Worm (Caenorhabditis elegans) whole organism, L4 larva: ENCODE measurements around the gene pes-4.
A peak's percentile ranks its signal among the peaks of the same experiment; 100 is the strongest.

Experiments used
- F26F4.8 ChIP-seq: fragments of 200-800 bp; sonication (Bioruptor generic); conservative IDR thresholded peaks from 2 replicates; pipeline ENCODE4 v1.3.6; 2022; ENCODE audit warnings: missing genetic modification characterization, missing compliant biosample characterization
- R02D3.7 ChIP-seq: fragments of 150-350 bp; sonication (generic microtip); optimal IDR thresholded peaks from 3 replicates; lab custom pipeline; 2014; ENCODE audit warnings: missing biosample characterization, missing genetic modification characterization
- T26A8.4 ChIP-seq: fragments of 200-800 bp; sonication (Bioruptor generic); IDR thresholded peaks from 2 replicates; pipeline ENCODE4 v1.3.6; 2022; ENCODE audit warnings: missing genetic modification characterization, missing compliant biosample characterization
- Y105C5A.15 ChIP-seq: fragments of 200-800 bp; sonication (Bioruptor generic); IDR thresholded peaks from 2 replicates; pipeline ENCODE4 v1.3.6; 2022; ENCODE audit warnings: missing genetic modification characterization, missing compliant biosample characterization
- aha-1 ChIP-seq: fragments of 150-350 bp; peaks from one replicate; lab custom pipeline; 2014; ENCODE audit warnings: missing biosample characterization, missing genetic modification characterization
- ceh-28 ChIP-seq: fragments of 150-350 bp; optimal IDR thresholded peaks from 2 replicates; lab custom pipeline; 2014; ENCODE audit warnings: missing biosample characterization, missing genetic modification reagents, missing genetic modification characterization
- ceh-82 ChIP-seq: sonication (generic microtip); optimal IDR thresholded peaks from 2 replicates; lab custom pipeline; 2017; ENCODE audit warnings: missing biosample characterization, missing genetic modification characterization
- ces-1 ChIP-seq: fragments of 150-350 bp; sonication (generic microtip); optimal IDR thresholded peaks from 4 replicates; lab custom pipeline; 2014; ENCODE audit warnings: missing biosample characterization, missing genetic modification reagents, missing genetic modification characterization
- daf-8 ChIP-seq: fragments of 200-800 bp; sonication (Bioruptor generic); IDR thresholded peaks from 2 replicates; pipeline ENCODE4 v1.3.6; 2022; ENCODE audit warnings: missing genetic modification characterization, missing compliant biosample characterization
- dmd-6 ChIP-seq: fragments of 200-800 bp; sonication (Bioruptor generic); IDR thresholded peaks from 2 replicates; pipeline ENCODE4 v1.3.6; 2022; ENCODE audit warnings: missing genetic modification reagents, missing genetic modification characterization, missing compliant biosample characterization
- dmd-9 ChIP-seq: fragments of 200-800 bp; sonication (Bioruptor generic); IDR thresholded peaks from 2 replicates; pipeline ENCODE4 v1.3.6; 2022; ENCODE audit warnings: missing genetic modification reagents, missing genetic modification characterization, missing compliant biosample characterization
- dve-1 ChIP-seq: sonication (generic microtip); optimal IDR thresholded peaks from 2 replicates; lab custom pipeline; 2017; ENCODE audit warnings: antibody characterized with exemption, mild to moderate bottlenecking, missing genetic modification characterization, missing compliant biosample characterization; ENCODE audit not compliant: insufficient read depth
- gei-8 ChIP-seq: fragments of 200-800 bp; sonication (Bioruptor generic); optimal IDR thresholded peaks from 2 replicates; lab custom pipeline; 2018; ENCODE audit warnings: mild to moderate bottlenecking, missing genetic modification characterization, missing compliant biosample characterization
- hmg-1.1 ChIP-seq: fragments of 200-800 bp; sonication (Bioruptor generic); IDR thresholded peaks from 2 replicates; pipeline ENCODE4 v1.3.6; 2022; ENCODE audit warnings: missing genetic modification reagents, missing genetic modification characterization, missing compliant biosample characterization
- lin-13 ChIP-seq: fragments of 150-350 bp; optimal IDR thresholded peaks from 2 replicates; lab custom pipeline; 2014; ENCODE audit warnings: missing biosample characterization, missing genetic modification reagents, missing genetic modification characterization
- mdt-29 ChIP-seq: fragments of 200-800 bp; sonication (Bioruptor generic); IDR thresholded peaks from 2 replicates; pipeline ENCODE4 v1.3.6; 2022; ENCODE audit warnings: missing genetic modification reagents, missing genetic modification characterization, missing compliant biosample characterization
- mxl-2 ChIP-seq: fragments of 200-800 bp; sonication (Bioruptor generic); conservative IDR thresholded peaks from 2 replicates; pipeline ENCODE4 v1.3.6; 2022; ENCODE audit warnings: missing genetic modification reagents, missing genetic modification characterization, missing compliant biosample characterization
- mxl-3 ChIP-seq: fragments of 200-800 bp; sonication (Bioruptor generic); optimal IDR thresholded peaks from 2 replicates; lab custom pipeline; 2018; ENCODE audit warnings: mild to moderate bottlenecking, missing genetic modification characterization, missing compliant biosample characterization
- nhr-11 ChIP-seq: fragments of 150-350 bp; optimal IDR thresholded peaks from 2 replicates; lab custom pipeline; 2014; ENCODE audit warnings: missing biosample characterization, missing genetic modification characterization
- nhr-48 ChIP-seq: sonication (generic microtip); optimal IDR thresholded peaks from 2 replicates; lab custom pipeline; 2016; ENCODE audit warnings: mild to moderate bottlenecking, missing genetic modification characterization, missing compliant biosample characterization
- nhr-6 ChIP-seq: fragments of 150-350 bp; optimal IDR thresholded peaks from 2 replicates; lab custom pipeline; 2014; ENCODE audit warnings: missing biosample characterization, missing genetic modification characterization
- php-3 ChIP-seq: fragments of 200-800 bp; sonication (Bioruptor generic); IDR thresholded peaks from 2 replicates; pipeline ENCODE4 v1.3.6; 2022; ENCODE audit warnings: missing genetic modification reagents, missing genetic modification characterization, missing compliant biosample characterization
- rbr-2 ChIP-seq: sonication (generic microtip); optimal IDR thresholded peaks from 2 replicates; lab custom pipeline; 2016; ENCODE audit warnings: missing genotype, missing genetic modification characterization, missing compliant biosample characterization
- set-16 ChIP-seq: fragments of 200-800 bp; sonication (Bioruptor generic); IDR thresholded peaks from 2 replicates; pipeline ENCODE4 v1.3.6; 2022; ENCODE audit warnings: missing genetic modification reagents, missing genetic modification characterization, missing compliant biosample characterization
- skn-1 ChIP-seq: fragments of 150-350 bp; optimal IDR thresholded peaks from 2 replicates; lab custom pipeline; 2014; ENCODE audit warnings: missing biosample characterization, missing genetic modification characterization
- snpc-1.2 ChIP-seq: fragments of 200-800 bp; sonication (Bioruptor generic); IDR thresholded peaks from 2 replicates; pipeline ENCODE4 v1.3.6; 2022; ENCODE audit warnings: missing genetic modification reagents, missing genetic modification characterization, missing compliant biosample characterization
- tag-97 ChIP-seq: fragments of 200-800 bp; sonication (Bioruptor generic); IDR thresholded peaks from 2 replicates; pipeline ENCODE4 v1.3.6; 2022; ENCODE audit warnings: missing genetic modification characterization, missing compliant biosample characterization
- tra-1 ChIP-seq: fragments of 200-800 bp; sonication (Bioruptor generic); IDR thresholded peaks from 2 replicates; pipeline ENCODE4 v1.3.6; 2022; ENCODE audit warnings: missing genetic modification reagents, missing genetic modification characterization, missing compliant biosample characterization
- unc-39 ChIP-seq: sonication (generic microtip); optimal IDR thresholded peaks from 2 replicates; lab custom pipeline; 2017; ENCODE audit warnings: missing biosample characterization, missing genetic modification characterization
- unc-62 ChIP-seq, 3 experiments: fragments of 150-350 bp in 1 of 3; sonication (generic microtip); optimal IDR thresholded peaks in 2 of 3; peaks in 1 of 3; 1 replicate in 1 of 3; 2 replicates in 2 of 3; lab custom pipeline; 2014 to 2017; ENCODE audit warnings: missing biosample characterization in 3 of 3, missing genetic modification characterization in 3 of 3, missing genetic modification reagents in 3 of 3, missing genotype in 1 of 3
- vab-7 ChIP-seq: fragments of 200-800 bp; sonication (Bioruptor generic); IDR thresholded peaks from 2 replicates; pipeline ENCODE4 v1.3.6; 2022; ENCODE audit warnings: missing genetic modification reagents, missing genetic modification characterization, missing compliant biosample characterization
- zag-1 ChIP-seq: fragments of 150-350 bp; optimal IDR thresholded peaks from 2 replicates; lab custom pipeline; 2014; ENCODE audit warnings: missing biosample characterization, missing genetic modification characterization
- ztf-11 ChIP-seq: fragments of 150-350 bp; optimal IDR thresholded peaks from 2 replicates; lab custom pipeline; 2014; ENCODE audit warnings: missing biosample characterization, missing genetic modification characterization

The pes-4 gene

ce11 chrIII:1173331-1173730, 56.7 kb downstream of the pes-4 start:
- TF ChIP-seq mdt-29 (GFP tag; lab: Robert Waterston, UW) (no peak), tra-1 (GFP tag; lab: Robert Waterston, UW) (no peak), ceh-82 (tag; lab: Kevin White, UChicago) (no peak), nhr-48 (tag; lab: Kevin White, UChicago) (no peak), hmg-1.1 (no peak), aha-1 (tag; lab: Kevin White, UChicago) (peak; percentile 75)

DNA sequence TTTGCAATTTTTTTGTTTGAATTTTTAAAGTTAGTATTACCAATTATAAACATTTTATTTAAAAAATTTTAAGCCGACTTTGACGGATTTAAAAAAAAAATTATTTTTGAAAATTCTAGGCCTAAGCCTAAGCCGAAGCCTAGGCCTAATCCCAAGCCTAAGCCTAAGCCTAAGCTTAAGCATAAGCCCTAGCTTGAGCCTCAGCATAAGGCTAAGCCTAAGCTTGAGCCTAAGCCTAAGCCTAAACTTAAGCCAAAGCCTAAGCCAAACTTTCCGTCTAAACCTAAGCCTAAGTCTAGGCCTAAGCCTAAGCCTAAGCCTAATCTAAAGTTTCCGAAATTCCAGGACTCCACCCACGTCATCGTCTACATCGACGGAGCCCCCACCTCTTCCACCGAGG, 60.5 kb downstream of the pes-4 start:
- TF ChIP-seq php-3: no peak
- no peak for TF ChIP-seq Y105C5A.15 (GFP tag; lab: Robert Waterston, UW)
- no peak for TF ChIP-seq daf-8 (GFP tag; lab: Robert Waterston, UW)
- no peak for TF ChIP-seq vab-7 (GFP tag; lab: Robert Waterston, UW)
- TF ChIP-seq gei-8 (GFP tag; lab: Kevin White, UChicago): no peak
- TF ChIP-seq set-16: no peak
- no peak for TF ChIP-seq nhr-11 (tag; lab: Kevin White, UChicago)
- TF ChIP-seq skn-1 (tag; lab: Kevin White, UChicago): no peak
- TF ChIP-seq unc-39 (tag; lab: Kevin White, UChicago): no peak
- no peak for TF ChIP-seq lin-13
- TF ChIP-seq mxl-3 (GFP tag; lab: Kevin White, UChicago): no peak
- TF ChIP-seq dmd-9 (GFP tag; lab: Robert Waterston, UW): no peak
- no peak for TF ChIP-seq nhr-48 (tag; lab: Kevin White, UChicago)
- no peak for TF ChIP-seq T26A8.4
- TF ChIP-seq snpc-1.2: no peak
- TF ChIP-seq tag-97 (GFP tag; lab: Robert Waterston, UW): no peak

DNA sequence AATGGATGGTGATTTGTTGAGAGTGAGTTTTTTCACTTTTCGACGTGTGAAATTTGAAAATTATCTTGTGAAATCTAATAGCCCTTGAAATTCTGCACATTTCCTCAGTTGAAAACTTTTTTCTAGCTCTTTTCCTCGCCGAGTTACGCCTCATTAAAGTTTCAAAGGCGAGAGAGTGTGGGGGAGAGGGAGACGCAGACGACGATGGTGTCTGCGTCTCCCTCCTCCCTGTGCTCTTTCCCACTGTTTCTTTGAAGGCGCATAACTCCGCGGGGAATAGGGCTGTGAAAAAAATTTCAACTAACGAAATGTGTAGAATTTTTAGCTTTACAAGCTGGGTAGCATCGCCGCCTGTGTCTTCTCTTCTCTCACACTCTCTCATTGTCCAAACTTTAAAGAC, 63.7 kb downstream of the pes-4 start:
- TF ChIP-seq ces-1 (no peak), R02D3.7 (tag; lab: Kevin White, UChicago) (no peak), ceh-28 (no peak), mxl-2 (GFP tag; lab: Robert Waterston, UW) (no peak), unc-62 (GFP tag; optimal IDR thresholded peaks at IDR 0.05 in 1 of 2; lab: Kevin White, UChicago) (no peak), unc-62 (tag; optimal IDR thresholded peaks at IDR 0.05; lab: Kevin White, UChicago) (no peak), nhr-6 (tag; lab: Kevin White, UChicago) (no peak), F26F4.8 (GFP tag; lab: Robert Waterston, UW) (no peak), zag-1 (tag; lab: Kevin White, UChicago) (no peak), mdt-29 (GFP tag; lab: Robert Waterston, UW) (no peak), rbr-2 (tag; lab: Kevin White, UChicago) (no peak), ztf-11 (tag; lab: Kevin White, UChicago) (no peak), dve-1 (no peak), lin-13 (no peak), dmd-6 (no peak)
